Fruit fly (Drosophila melanogaster) S2 (cell line): ENCODE data around the gene CG18765.

Source experiments
- CG8478 ChIP-seq: fragments of >200 bp; optimal IDR thresholded peaks from 2 replicates; lab custom pipeline; 2018
- CTCF ChIP-seq, 2 experiments: fragments of >200 bp; optimal IDR thresholded peaks; 2 replicates each; lab custom pipeline; 2018

CG18765 gene

dm6 chr3R:11679513-11679912 is 12.1 kb downstream of the CG18765 start, which contains the start of the genes Taf12 and Ho:
TSS of gene Taf12 (minus strand) at chr3R:11679690.
TSS of gene Ho (plus strand) at chr3R:11679743.
- TF ChIP-seq CTCF (optimal IDR thresholded peaks at IDR 0.05; lab: Kevin White, UChicago) (peak in 1 of 2 experiments; percentile 12), CG8478 (lab: Kevin White, UChicago) (no peak)

dm6 chr3R:11678016-11678415 is 13.6 kb downstream of the CG18765 start, which contains the start of gene CG18476:
TSS of gene CG18476 (minus strand) at chr3R:11678116.
- TF ChIP-seq CTCF (optimal IDR thresholded peaks at IDR 0.05; lab: Kevin White, UChicago): no peak
- TF ChIP-seq CG8478 (lab: Kevin White, UChicago): no peak

DNA sequence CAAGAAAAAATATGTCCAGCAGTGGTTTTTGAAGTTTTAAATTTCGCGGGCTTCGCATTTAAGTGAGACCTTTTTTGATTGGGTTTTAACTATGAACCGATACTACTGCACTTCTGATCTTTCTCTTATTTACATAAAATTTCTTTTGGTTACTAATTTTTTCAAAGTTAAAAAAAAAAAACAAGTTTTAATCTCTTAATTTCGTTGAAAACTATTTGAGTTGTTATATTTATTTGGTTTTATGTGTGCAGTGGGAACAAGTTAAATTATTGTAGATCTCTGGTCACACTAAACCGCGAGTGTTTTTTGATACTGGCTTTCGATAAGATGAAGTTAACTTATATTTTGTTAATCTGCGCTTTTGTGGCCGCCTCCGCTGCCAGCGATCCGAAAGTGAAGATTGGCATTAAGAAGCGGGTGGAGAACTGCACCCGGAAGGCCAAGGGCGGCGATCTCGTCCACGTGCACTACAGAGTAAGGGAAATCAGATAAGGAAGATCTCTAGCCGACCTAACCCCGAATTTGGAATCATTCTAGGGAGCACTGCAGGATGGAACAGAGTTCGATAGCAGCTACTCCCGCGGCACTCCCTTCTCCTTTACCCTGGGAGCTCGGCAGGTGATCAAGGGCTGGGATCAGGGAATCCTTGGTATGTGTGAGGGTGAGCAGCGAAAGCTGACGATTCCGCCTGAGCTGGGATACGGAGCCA is 17.5 kb downstream of the CG18765 start, which contains the start of gene CG14715:
CG14715 (plus strand) TSS at position 267 of the 709 bp plus-strand sequence.
- no peak for TF ChIP-seq CG8478 (lab: Kevin White, UChicago)
- no peak for TF ChIP-seq CTCF (optimal IDR thresholded peaks at IDR 0.05; lab: Kevin White, UChicago)

DNA sequence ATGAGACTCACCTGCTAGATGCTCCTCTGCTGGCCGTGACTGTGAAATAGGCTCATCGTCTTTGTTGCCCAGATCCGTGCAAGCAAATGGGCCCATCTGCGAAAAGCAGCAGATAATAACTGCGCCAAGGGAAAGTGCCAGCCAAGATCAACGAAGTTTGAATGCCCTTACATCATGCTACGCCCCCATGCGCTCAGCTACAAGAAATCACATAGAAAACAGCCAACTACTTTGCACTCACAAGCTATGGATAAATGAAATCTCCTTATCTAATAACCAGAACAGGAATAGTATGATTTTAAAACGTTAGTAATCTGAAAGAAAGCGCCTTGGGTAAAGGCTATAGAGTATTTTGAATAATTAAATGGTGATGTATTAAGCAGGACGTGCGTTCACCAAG is 19.8 kb downstream of the CG18765 start:
- TF ChIP-seq CTCF (optimal IDR thresholded peaks at IDR 0.05; lab: Kevin White, UChicago): no peak
- no peak for TF ChIP-seq CG8478 (lab: Kevin White, UChicago)

- TF ChIP-seq CG8478 (lab: Kevin White, UChicago): no peak
- TF ChIP-seq CTCF (optimal IDR thresholded peaks at IDR 0.05; lab: Kevin White, UChicago): no peak
Measured at dm6 chr3R:11670888-11671287, 20.7 kb downstream of the CG18765 start.

DNA sequence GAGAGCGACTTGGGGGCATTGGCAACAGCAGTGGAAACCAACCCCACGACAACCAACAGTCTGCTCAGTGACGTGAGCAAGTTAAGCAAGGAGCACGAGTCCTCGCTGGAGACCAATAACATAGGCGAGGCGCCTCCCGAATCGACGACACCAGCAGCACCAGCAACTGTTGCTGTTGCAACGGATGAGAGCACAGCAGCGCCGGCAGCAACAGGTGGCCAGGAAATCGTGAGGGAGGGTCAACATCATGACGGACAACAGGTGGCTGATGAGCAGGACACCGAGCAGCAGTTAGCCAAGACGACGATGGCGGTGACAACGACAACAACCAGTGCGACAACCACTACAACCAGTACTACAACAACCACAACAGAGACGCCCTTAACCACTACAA is 21.6 kb downstream of the CG18765 start:
- TF ChIP-seq CTCF (optimal IDR thresholded peaks at IDR 0.05; lab: Kevin White, UChicago): no peak
- TF ChIP-seq CG8478 (lab: Kevin White, UChicago): no peak

- TF ChIP-seq CTCF (optimal IDR thresholded peaks at IDR 0.05; lab: Kevin White, UChicago): no peak
- TF ChIP-seq CG8478 (lab: Kevin White, UChicago): no peak
Measured at dm6 chr3R:11669017-11669953, 22.3 kb downstream of the CG18765 start.

- TF ChIP-seq CG8478 (lab: Kevin White, UChicago) (no peak), CTCF (optimal IDR thresholded peaks at IDR 0.05; lab: Kevin White, UChicago) (no peak)
Measured at dm6 chr3R:11665925-11666687, 25.5 kb downstream of the CG18765 start.

- TF ChIP-seq CG8478 (lab: Kevin White, UChicago) (no peak), CTCF (optimal IDR thresholded peaks at IDR 0.05; lab: Kevin White, UChicago) (peak; percentile 92)
Measured at dm6 chr3R:11665508-11665907, 26.1 kb downstream of the CG18765 start.

DNA sequence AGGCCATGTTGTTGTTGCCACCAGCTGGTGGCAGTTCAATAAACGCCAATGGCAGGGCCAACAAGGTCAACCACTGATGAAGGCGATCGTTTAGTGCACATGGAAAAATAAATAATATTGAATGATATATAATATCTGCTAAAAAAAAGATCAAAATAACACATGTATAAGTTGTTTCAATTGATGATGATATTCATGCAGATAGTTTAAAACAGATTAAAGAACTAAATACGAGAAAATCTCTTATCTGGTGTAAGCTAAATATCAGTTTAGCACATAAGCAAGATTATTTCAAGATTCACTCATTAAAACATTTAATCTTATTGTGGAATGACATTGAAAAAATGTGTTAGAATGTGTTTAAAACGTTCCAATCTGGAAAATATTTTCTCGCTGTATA is 28.2 kb downstream of the CG18765 start:
- no peak for TF ChIP-seq CTCF (optimal IDR thresholded peaks at IDR 0.05; lab: Kevin White, UChicago)

DNA sequence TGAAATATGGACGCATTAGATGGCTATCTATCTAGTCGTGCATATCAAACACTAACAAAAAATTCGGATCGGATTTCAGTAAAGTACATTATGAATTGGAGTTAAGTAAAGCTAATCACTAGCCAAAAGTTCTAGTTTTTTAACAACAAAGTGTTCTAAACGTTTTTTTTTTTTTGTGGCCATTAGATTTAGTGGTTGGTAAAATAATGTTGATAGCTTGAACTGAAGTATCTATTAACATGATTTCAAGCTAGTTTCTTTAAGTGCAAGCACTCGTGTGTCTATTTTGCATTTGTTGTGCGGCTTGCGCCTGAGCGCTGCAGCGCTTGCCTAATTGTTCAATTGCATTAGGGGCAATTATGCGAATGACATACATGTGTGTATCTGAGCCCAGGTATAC is 29.0 kb downstream of the CG18765 start:
- TF ChIP-seq CG8478 (lab: Kevin White, UChicago): no peak
- no peak for TF ChIP-seq CTCF (optimal IDR thresholded peaks at IDR 0.05; lab: Kevin White, UChicago)

DNA sequence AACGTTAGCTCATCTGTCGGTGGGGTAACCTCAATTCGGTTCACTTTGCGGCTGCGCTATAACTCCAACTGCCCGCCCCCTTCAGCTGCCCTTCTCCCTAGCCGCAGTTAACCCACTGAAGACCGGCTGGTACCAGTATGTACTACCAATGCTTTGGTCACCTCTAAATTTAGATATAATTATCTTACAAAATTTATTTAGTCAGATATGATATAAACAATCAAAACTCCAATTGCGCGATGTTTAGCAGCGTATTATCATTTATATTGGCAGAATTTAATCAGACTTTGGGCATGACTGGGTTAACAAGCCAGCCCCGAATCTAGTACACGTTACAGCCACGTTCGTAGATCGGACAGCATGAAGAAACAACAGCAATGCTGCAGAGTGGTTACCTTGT is 29.9 kb downstream of the CG18765 start:
- TF ChIP-seq CG8478 (lab: Kevin White, UChicago) (no peak), CTCF (optimal IDR thresholded peaks at IDR 0.05; lab: Kevin White, UChicago) (no peak)

dm6 chr3R:11661187-11661586 is 30.4 kb downstream of the CG18765 start:
- no peak for TF ChIP-seq CTCF (optimal IDR thresholded peaks at IDR 0.05; lab: Kevin White, UChicago)
- TF ChIP-seq CG8478 (lab: Kevin White, UChicago): no peak

DNA sequence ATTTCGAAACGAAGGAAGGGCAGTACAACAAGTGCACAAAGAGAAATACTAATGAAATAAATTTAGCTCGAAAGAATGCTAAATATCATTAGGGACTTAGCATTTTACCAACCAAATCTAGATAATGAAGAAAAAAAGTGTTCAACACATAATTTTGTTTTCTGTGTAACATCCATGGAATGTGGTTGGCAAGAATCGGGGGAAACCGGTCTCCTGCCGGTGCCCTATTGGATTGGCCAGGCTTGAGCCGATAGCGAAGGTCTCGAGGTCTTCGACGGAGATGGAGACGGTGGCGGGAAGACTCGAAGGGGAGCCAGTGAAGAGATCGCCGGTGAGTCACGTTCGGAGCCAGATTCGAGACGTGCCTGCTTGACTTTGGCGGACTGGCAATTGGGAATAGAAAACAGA is 33.8 kb downstream of the CG18765 start:
- no peak for TF ChIP-seq CG8478 (lab: Kevin White, UChicago)
- no peak for TF ChIP-seq CTCF (optimal IDR thresholded peaks at IDR 0.05; lab: Kevin White, UChicago)
